Fruit fly (Drosophila melanogaster) whole organism, embryonic: ENCODE data around the gene CG14207.

Experiments used
- BEAF-32 ChIP-seq: fragments of 200-800 bp; sonication (Bioruptor generic); optimal IDR thresholded peaks from 3 replicates; lab custom pipeline; 2017; ENCODE audit warnings: missing biosample characterization, missing genetic modification characterization, mild to moderate bottlenecking, moderate library complexity, missing genetic modification reagents
- CG12391 ChIP-seq: fragments of 200-800 bp; sonication (Bioruptor generic); optimal IDR thresholded peaks from 3 replicates; lab custom pipeline; 2018; ENCODE audit warnings: missing biosample characterization, mild to moderate bottlenecking, missing genetic modification characterization, moderate library complexity
- CG13287 ChIP-seq: fragments of 200-800 bp; sonication (Bioruptor generic); IDR thresholded peaks from 2 replicates; pipeline ENCODE4 v1.3.6; 2022; ENCODE audit warnings: missing biosample characterization, missing genetic modification characterization; ENCODE audit not compliant: partially characterized antibody
- CG13296 ChIP-seq: fragments of 200-800 bp; sonication (Bioruptor generic); optimal IDR thresholded peaks from 3 replicates; lab custom pipeline; 2018; ENCODE audit warnings: missing biosample characterization, mild to moderate bottlenecking, missing genetic modification characterization
- CG14860 ChIP-seq: fragments of 200-800 bp; sonication (Bioruptor generic); IDR thresholded peaks from 3 replicates; pipeline ENCODE4 v1.3.6; 2022; ENCODE audit warnings: missing biosample characterization, missing genetic modification characterization; ENCODE audit not compliant: partially characterized antibody
- CG1529 ChIP-seq: fragments of 200-800 bp; sonication (Bioruptor generic); optimal IDR thresholded peaks from 3 replicates; lab custom pipeline; 2018; ENCODE audit warnings: missing biosample characterization, missing genetic modification characterization
- CG17385 ChIP-seq: fragments of 200-800 bp; sonication (Bioruptor generic); optimal IDR thresholded peaks from 3 replicates; lab custom pipeline; 2018; ENCODE audit warnings: missing biosample characterization, mild to moderate bottlenecking, missing genetic modification characterization
- CG2202 ChIP-seq: fragments of 200-800 bp; sonication (Bioruptor generic); optimal IDR thresholded peaks from 2 replicates; lab custom pipeline; 2018; ENCODE audit warnings: missing biosample characterization, mild to moderate bottlenecking, missing genetic modification characterization
- CG30020 ChIP-seq: fragments of 200-800 bp; optimal IDR thresholded peaks from 2 replicates; lab custom pipeline; 2019; ENCODE audit warnings: missing biosample characterization, mild to moderate bottlenecking, missing genetic modification characterization, moderate library complexity
- CG31365 ChIP-seq: fragments of 200-800 bp; sonication (Bioruptor generic); optimal IDR thresholded peaks from 2 replicates; lab custom pipeline; 2018; ENCODE audit warnings: missing biosample characterization, mild to moderate bottlenecking, missing genetic modification characterization
- CG3407 ChIP-seq: fragments of 200-800 bp; sonication (Bioruptor generic); optimal IDR thresholded peaks from 2 replicates; lab custom pipeline; 2018; ENCODE audit warnings: missing biosample characterization, mild to moderate bottlenecking, missing genetic modification characterization
- CG3847 ChIP-seq: fragments of 200-800 bp; sonication (Bioruptor generic); IDR thresholded peaks from 2 replicates; pipeline ENCODE4 v1.3.6; 2022; ENCODE audit warnings: missing biosample characterization, missing genetic modification characterization
- CG4282 ChIP-seq: fragments of 200-800 bp; sonication (Bioruptor generic); optimal IDR thresholded peaks from 2 replicates; lab custom pipeline; 2016; ENCODE audit warnings: missing biosample characterization, missing genetic modification characterization
- CG4404 ChIP-seq: fragments of 200-800 bp; sonication (Bioruptor generic); IDR thresholded peaks from 2 replicates; pipeline ENCODE4 v1.3.6; 2022; ENCODE audit warnings: missing biosample characterization, missing genetic modification characterization
- CG4730 ChIP-seq: fragments of 200-800 bp; sonication (Bioruptor generic); IDR thresholded peaks from 2 replicates; pipeline ENCODE4 v1.3.6; 2022; ENCODE audit warnings: missing biosample characterization, missing genetic modification characterization
- CG6765 ChIP-seq: fragments of 200-800 bp; sonication (Bioruptor generic); optimal IDR thresholded peaks from 3 replicates; lab custom pipeline; 2017; ENCODE audit warnings: missing biosample characterization, mild to moderate bottlenecking, missing genetic modification characterization
- CG6854 ChIP-seq: fragments of 200-800 bp; sonication (Bioruptor generic); optimal IDR thresholded peaks from 3 replicates; lab custom pipeline; 2017; ENCODE audit warnings: missing biosample characterization, mild to moderate bottlenecking, missing genetic modification characterization
- CG7745 ChIP-seq: fragments of 200-800 bp; sonication (Bioruptor generic); optimal IDR thresholded peaks from 2 replicates; lab custom pipeline; 2018; ENCODE audit warnings: missing biosample characterization, mild to moderate bottlenecking, missing genetic modification characterization, moderate library complexity
- E2f1 ChIP-seq: fragments of 200-800 bp; sonication (Bioruptor generic); IDR thresholded peaks from 2 replicates; pipeline ENCODE4 v1.3.6; 2022; ENCODE audit warnings: missing biosample characterization, missing genetic modification characterization
- Fer3 ChIP-seq: fragments of 200-800 bp; sonication (Bioruptor generic); optimal IDR thresholded peaks from 2 replicates; lab custom pipeline; 2018; ENCODE audit warnings: missing biosample characterization, mild to moderate bottlenecking, missing genetic modification characterization, moderate library complexity
- HLH4C ChIP-seq: fragments of 200-800 bp; sonication (Bioruptor generic); IDR thresholded peaks from 3 replicates; pipeline ENCODE4 v1.3.6; 2022; ENCODE audit warnings: missing biosample characterization, missing genetic modification characterization; ENCODE audit not compliant: partially characterized antibody
- HmgD ChIP-seq: fragments of 200-800 bp; sonication (Bioruptor generic); optimal IDR thresholded peaks from 3 replicates; lab custom pipeline; 2016; ENCODE audit warnings: missing biosample characterization, missing genetic modification characterization
- HmgZ ChIP-seq: fragments of 200-800 bp; sonication (Bioruptor generic); optimal IDR thresholded peaks from 2 replicates; lab custom pipeline; 2018; ENCODE audit warnings: missing biosample characterization, mild to moderate bottlenecking, missing genetic modification characterization
- Kr ChIP-seq: fragments of 200-800 bp; sonication (Bioruptor generic); optimal IDR thresholded peaks from 2 replicates; lab custom pipeline; 2017; ENCODE audit warnings: missing biosample characterization, mild to moderate bottlenecking, missing genetic modification characterization
- Mes4 ChIP-seq: fragments of 200-800 bp; sonication (Bioruptor generic); optimal IDR thresholded peaks from 2 replicates; lab custom pipeline; 2016; ENCODE audit warnings: missing biosample characterization, missing genetic modification characterization
- bbx ChIP-seq: fragments of 200-800 bp; sonication (Bioruptor generic); IDR thresholded peaks from 2 replicates; pipeline ENCODE4 v1.3.6; 2022; ENCODE audit warnings: missing biosample characterization, missing genetic modification characterization; ENCODE audit not compliant: partially characterized antibody
- bcd ChIP-seq: fragments of 200-800 bp; sonication (Bioruptor generic); optimal IDR thresholded peaks from 2 replicates; lab custom pipeline; 2017; ENCODE audit warnings: missing biosample characterization, mild to moderate bottlenecking, missing genetic modification characterization
- bigmax ChIP-seq: fragments of 200-800 bp; sonication (Bioruptor generic); optimal IDR thresholded peaks from 2 replicates; lab custom pipeline; 2018; ENCODE audit warnings: missing biosample characterization, mild to moderate bottlenecking, missing genetic modification characterization
- cas ChIP-seq: fragments of 200-800 bp; sonication (Bioruptor generic); IDR thresholded peaks from 2 replicates; pipeline ENCODE4 v1.3.6; 2022; ENCODE audit warnings: missing biosample characterization, missing genetic modification characterization
- chm ChIP-seq: fragments of 200-800 bp; sonication (Bioruptor generic); IDR thresholded peaks from 2 replicates; pipeline ENCODE4 v1.3.6; 2022; ENCODE audit warnings: missing biosample characterization, missing genetic modification characterization
- en ChIP-seq: fragments of 200-800 bp; sonication (Bioruptor generic); optimal IDR thresholded peaks from 2 replicates; lab custom pipeline; 2016; ENCODE audit warnings: missing biosample characterization, missing genetic modification characterization
- ewg ChIP-seq: fragments of 200-800 bp; sonication (Bioruptor generic); optimal IDR thresholded peaks from 3 replicates; lab custom pipeline; 2017; ENCODE audit warnings: mild to moderate bottlenecking, missing biosample characterization, missing genetic modification reagents, missing genetic modification characterization
- fd102C ChIP-seq: fragments of 200-800 bp; sonication (Bioruptor generic); optimal IDR thresholded peaks from 2 replicates; lab custom pipeline; 2018; ENCODE audit warnings: missing biosample characterization, mild to moderate bottlenecking, missing genetic modification characterization, moderate library complexity
- gt ChIP-seq: fragments of 200-800 bp; sonication (Bioruptor generic); IDR thresholded peaks from 2 replicates; pipeline ENCODE4 v1.3.6; 2022; ENCODE audit warnings: missing biosample characterization, missing genetic modification characterization
- insv ChIP-seq, 2 experiments: fragments of 200-800 bp; sonication (Bioruptor generic); optimal IDR thresholded peaks; 3 replicates each; lab custom pipeline; 2016 to 2018; ENCODE audit warnings: missing biosample characterization in 2 of 2, missing genetic modification characterization in 2 of 2
- klu ChIP-seq: fragments of 200-800 bp; sonication (Bioruptor generic); IDR thresholded peaks from 2 replicates; pipeline ENCODE4 v1.3.6; 2022; ENCODE audit warnings: missing biosample characterization, missing genetic modification characterization
- kni ChIP-seq: fragments of 200-800 bp; sonication (Bioruptor generic); optimal IDR thresholded peaks from 3 replicates; lab custom pipeline; 2017; ENCODE audit warnings: mild to moderate bottlenecking, missing biosample characterization, missing genetic modification reagents, missing genetic modification characterization
- nerfin-1 ChIP-seq: fragments of 200-800 bp; sonication (Bioruptor generic); optimal IDR thresholded peaks from 3 replicates; lab custom pipeline; 2019; ENCODE audit warnings: missing biosample characterization, mild to moderate bottlenecking, missing genetic modification characterization, moderate library complexity
- p53 ChIP-seq: fragments of 200-800 bp; sonication (Bioruptor generic); optimal IDR thresholded peaks from 2 replicates; lab custom pipeline; 2016; ENCODE audit warnings: missing biosample characterization, missing genetic modification characterization
- pb ChIP-seq: fragments of 200-800 bp; sonication (Bioruptor generic); optimal IDR thresholded peaks from 3 replicates; lab custom pipeline; 2016; ENCODE audit warnings: missing biosample characterization, missing genetic modification characterization
- pfk ChIP-seq: fragments of 200-800 bp; sonication (Bioruptor generic); optimal IDR thresholded peaks from 2 replicates; lab custom pipeline; 2018; ENCODE audit warnings: missing biosample characterization, mild to moderate bottlenecking, missing genetic modification characterization, moderate library complexity
- pho ChIP-seq: fragments of 200-800 bp; sonication (Bioruptor generic); optimal IDR thresholded peaks from 2 replicates; lab custom pipeline; 2016; ENCODE audit warnings: missing biosample characterization, missing genetic modification characterization
- sc ChIP-seq, 3 experiments: fragments of >200 bp in 2 of 3; fragments of 200-800 bp in 1 of 3; sonication (Bioruptor generic) in 1 of 3; optimal IDR thresholded peaks; 2 replicates in 2 of 3; 3 replicates in 1 of 3; lab custom pipeline; 2017; ENCODE audit warnings: mild to moderate bottlenecking in 1 of 3, missing biosample characterization in 1 of 3, missing genetic modification characterization in 1 of 3, missing genetic modification reagents in 1 of 3
- sd ChIP-seq: fragments of 200-800 bp; sonication (Bioruptor generic); optimal IDR thresholded peaks from 3 replicates; lab custom pipeline; 2018; ENCODE audit warnings: missing biosample characterization, mild to moderate bottlenecking, missing genetic modification characterization, moderate library complexity
- stwl ChIP-seq: fragments of 200-800 bp; sonication (Bioruptor generic); optimal IDR thresholded peaks from 3 replicates; lab custom pipeline; 2018; ENCODE audit warnings: missing biosample characterization, mild to moderate bottlenecking, missing genetic modification characterization, moderate library complexity
- tgo ChIP-seq: fragments of 200-800 bp; sonication (Bioruptor generic); IDR thresholded peaks from 3 replicates; pipeline ENCODE4 v1.3.6; 2022; ENCODE audit warnings: missing biosample characterization, missing genetic modification characterization
- twi ChIP-seq: fragments of 200-800 bp; optimal IDR thresholded peaks from 2 replicates; lab custom pipeline; 2019; ENCODE audit warnings: missing biosample characterization, mild to moderate bottlenecking, missing genetic modification characterization, moderate library complexity
- wdn ChIP-seq: fragments of 200-800 bp; sonication (Bioruptor generic); IDR thresholded peaks from 2 replicates; pipeline ENCODE4 v1.3.6; 2022; ENCODE audit warnings: missing biosample characterization, missing genetic modification characterization

Gene CG14207

DNA sequence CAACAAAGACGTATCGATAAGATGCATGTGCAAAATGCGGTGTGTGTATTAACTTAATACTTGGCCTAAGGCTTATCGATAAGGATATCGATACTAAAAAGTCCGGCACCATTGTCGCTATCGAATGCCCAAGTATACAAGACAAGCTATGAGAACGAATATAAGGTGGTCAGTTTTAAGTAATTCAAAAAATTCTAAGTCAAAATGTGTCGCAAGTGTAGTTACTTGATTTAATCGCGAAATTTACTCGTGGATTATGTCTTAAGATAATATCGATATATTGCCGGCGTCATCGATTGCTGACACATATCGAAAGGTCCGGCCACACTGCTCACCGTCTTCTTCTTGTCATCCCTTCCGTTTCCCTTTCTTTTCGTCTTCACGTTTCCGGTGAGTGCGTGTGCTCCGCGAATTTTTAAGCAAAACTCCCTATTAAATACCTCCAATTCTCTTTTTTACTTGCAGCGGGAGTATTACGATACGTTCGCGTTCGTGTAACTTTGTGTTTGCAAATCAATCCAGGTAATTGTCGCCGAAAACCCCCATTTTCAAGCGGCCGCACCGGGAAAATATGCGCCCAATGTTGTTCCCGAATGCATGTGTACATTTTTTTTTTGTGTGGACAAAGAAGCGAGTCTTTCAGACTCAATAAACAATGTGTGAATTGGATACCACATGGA is 7.2 kb upstream of the CG14207 start, which contains the start of gene RpS10b (continued):
- TF ChIP-seq bbx (GFP tag; lab: Robert Waterston, UW), result peak; percentile 88
- TF ChIP-seq CG1529 (GFP tag; lab: Kevin White, UChicago), result peak; percentile 84
- peak; percentile 95 for TF ChIP-seq HLH4C (GFP tag; lab: Robert Waterston, UW)
- 0 out of 2 replicates have a peak, but pooled peaks have one; percentile 32 for TF ChIP-seq gt
- TF ChIP-seq pfk (GFP tag; lab: Kevin White, UChicago), result peak; percentile 81
- peak; percentile 98 for TF ChIP-seq BEAF-32
- peak; percentile 97 for TF ChIP-seq CG6765 (GFP tag; lab: Kevin White, UChicago)
- TF ChIP-seq CG6854, result peak; percentile 92
- peak; percentile 46 for TF ChIP-seq sd (tag; lab: Kevin White, UChicago)
- TF ChIP-seq fd102C, result peak; percentile 79
- no peak for TF ChIP-seq sc (optimal IDR thresholded peaks at IDR 0.05; lab: Kevin White, UChicago)
- peak; percentile 85 for TF ChIP-seq sc (GFP tag; optimal IDR thresholded peaks at IDR 0.05; lab: Kevin White, UChicago)
- peak; percentile 81 for TF ChIP-seq CG31365 (tag; lab: Kevin White, UChicago)
- no peak for TF ChIP-seq CG4282 (GFP tag; lab: Kevin White, UChicago)
- TF ChIP-seq CG30020 (tag; lab: Kevin White, UChicago), result peak; percentile 69
- peak; percentile 72 for TF ChIP-seq wdn (GFP tag; lab: Robert Waterston, UW)
- peak; percentile 84 for TF ChIP-seq CG2202
- TF ChIP-seq bigmax, result peak; percentile 83
- peak; percentile 87 for TF ChIP-seq CG12391 (tag; lab: Kevin White, UChicago)
- peak; percentile 88 for TF ChIP-seq nerfin-1 (tag; lab: Kevin White, UChicago)
- peak; percentile 98 for TF ChIP-seq CG17385 (GFP tag; lab: Kevin White, UChicago)
- peak; percentile 96 for TF ChIP-seq kni (GFP tag; lab: Kevin White, UChicago)
- TF ChIP-seq cas (GFP tag; lab: Robert Waterston, UW), result no peak
- TF ChIP-seq CG13287 (GFP tag; lab: Robert Waterston, UW), result peak; percentile 91
- peak; percentile 86 for TF ChIP-seq CG3407 (GFP tag; lab: Kevin White, UChicago)
- peak; percentile 76 for TF ChIP-seq twi
- peak; percentile 98 for TF ChIP-seq Mes4 (GFP tag; lab: Kevin White, UChicago)
- TF ChIP-seq CG13296 (GFP tag; lab: Kevin White, UChicago), result peak; percentile 95
- peak in 1 of 2 experiments; percentile 83 for TF ChIP-seq insv (GFP tag; optimal IDR thresholded peaks at IDR 0.05; lab: Kevin White, UChicago)
- peak; percentile 81 for TF ChIP-seq HmgZ (tag; lab: Kevin White, UChicago)
- TF ChIP-seq chm, result peak; percentile 90
- peak; percentile 86 for TF ChIP-seq Fer3 (tag; lab: Kevin White, UChicago)
- peak; percentile 78 for TF ChIP-seq en (GFP tag; lab: Kevin White, UChicago)
- peak; percentile 70 for TF ChIP-seq E2f1 (GFP tag; lab: Robert Waterston, UW)
- peak; percentile 88 for TF ChIP-seq Kr (GFP tag; lab: Kevin White, UChicago)
- 0 out of 2 replicates have a peak, but pooled peaks have one; percentile 39 for TF ChIP-seq CG4404 (GFP tag; lab: Robert Waterston, UW)
- peak; percentile 38; the same call in 2 of the 3 replicates for TF ChIP-seq tgo (GFP tag; lab: Robert Waterston, UW)
- TF ChIP-seq klu (GFP tag; lab: Robert Waterston, UW), result peak; percentile 17; the same call in 1 of the 2 replicates
- TF ChIP-seq ewg (GFP tag; lab: Kevin White, UChicago), result peak; percentile 84
- TF ChIP-seq CG7745 (tag; lab: Kevin White, UChicago), result peak; percentile 44
- TF ChIP-seq p53 (GFP tag; lab: Kevin White, UChicago), result peak; percentile 83
- TF ChIP-seq stwl, result peak; percentile 76
- 0 out of 2 replicates have a peak, but pooled peaks have one; percentile 25 for TF ChIP-seq CG4730
- TF ChIP-seq CG14860 (GFP tag; lab: Robert Waterston, UW), result peak; percentile 97
- TF ChIP-seq CG3847 (GFP tag; lab: Robert Waterston, UW), result peak; percentile 85
- TF ChIP-seq bcd (GFP tag; lab: Kevin White, UChicago), result peak; percentile 95
- peak; percentile 93 for TF ChIP-seq pb (GFP tag; lab: Kevin White, UChicago)
- peak; percentile 85 for TF ChIP-seq pho
- TF ChIP-seq HmgD, result peak; percentile 80
